Worm (Caenorhabditis elegans): ENCODE data around the gene ttr-36.

ce11 chrX:6511985-6512384 lies 1.3 kb downstream of the ttr-36 start, which contains the start of gene ttr-35:
- TF ChIP-seq elt-2 (tag; optimal IDR thresholded peaks at IDR 0.05): no peak
- no peak for TF ChIP-seq Y22D7AL.16 (tag; optimal IDR thresholded peaks at IDR 0.05)
- no peak for TF ChIP-seq ets-4 (tag; optimal IDR thresholded peaks at IDR 0.05)
- TF ChIP-seq ama-1 (optimal IDR thresholded peaks at IDR 0.05): no peak
